Worm (Caenorhabditis elegans): ENCODE measurements around the gene set-8.
"Not testable (repeated sequence)": the region's sequence is repeated elsewhere in the genome, so short reads cannot be mapped to it uniquely, and the experiment has no call there.

- TF ChIP-seq W03F9.2, him-1, dao-5 (tag; optimal IDR thresholded peaks at IDR 0.05): not testable (repeated sequence)
Observed at ce11 chrX:13428755-13429154, 17.8 kb upstream of the set-8 start, which contains the start of gene fkh-4.

Data from whole organism, L4/young adult.